Worm (Caenorhabditis elegans) whole organism, young adult: ENCODE results near the gene math-38.

Experiments used
- D2030.7 ChIP-seq: fragments of 200-800 bp; sonication (Bioruptor generic); IDR thresholded peaks from 2 replicates; pipeline ENCODE4 v1.3.6; 2022; ENCODE audit warnings: missing genetic modification reagents, missing genetic modification characterization, missing compliant biosample characterization
- F22D6.2 ChIP-seq: sonication (generic microtip); optimal IDR thresholded peaks from 2 replicates; lab custom pipeline; 2016; ENCODE audit warnings: mild to moderate bottlenecking, missing genetic modification characterization, missing compliant biosample characterization
- F33H1.4 ChIP-seq: fragments of 200-800 bp; sonication (Bioruptor generic); IDR thresholded peaks from 2 replicates; pipeline ENCODE4 v1.3.6; 2022; ENCODE audit warnings: missing genetic modification reagents, missing genetic modification characterization, missing compliant biosample characterization
- F49E8.2 ChIP-seq: sonication (generic microtip); optimal IDR thresholded peaks from 3 replicates; lab custom pipeline; 2017; ENCODE audit warnings: missing genetic modification characterization, mild to moderate bottlenecking, missing compliant biosample characterization, antibody characterized with exemption, moderate library complexity; ENCODE audit not compliant: insufficient read depth
- F57C9.4 ChIP-seq: sonication (generic microtip); optimal IDR thresholded peaks from 2 replicates; lab custom pipeline; 2017; ENCODE audit warnings: mild to moderate bottlenecking, missing genetic modification characterization, missing compliant biosample characterization
- Y53F4B.3 ChIP-seq: fragments of 200-800 bp; sonication (Bioruptor generic); IDR thresholded peaks from 2 replicates; pipeline ENCODE4 v1.3.6; 2022; ENCODE audit warnings: missing genetic modification reagents, missing genetic modification characterization, missing compliant biosample characterization
- atf-7 ChIP-seq: sonication (generic microtip); optimal IDR thresholded peaks from 2 replicates; lab custom pipeline; 2017; ENCODE audit warnings: mild to moderate bottlenecking, missing genetic modification characterization, missing compliant biosample characterization
- athp-1 ChIP-seq: sonication (generic microtip); optimal IDR thresholded peaks from 2 replicates; lab custom pipeline; 2017; ENCODE audit warnings: mild to moderate bottlenecking, missing genetic modification characterization, missing compliant biosample characterization
- attf-6 ChIP-seq: fragments of 200-800 bp; sonication (Bioruptor generic); IDR thresholded peaks from 2 replicates; pipeline ENCODE4 v1.3.6; 2022; ENCODE audit warnings: missing genetic modification reagents, missing genetic modification characterization, missing compliant biosample characterization
- ccch-3 ChIP-seq: fragments of 200-800 bp; sonication (Bioruptor generic); optimal IDR thresholded peaks from 2 replicates; lab custom pipeline; 2018; ENCODE audit warnings: mild to moderate bottlenecking, missing genetic modification characterization, missing compliant biosample characterization
- cebp-1 ChIP-seq, 2 experiments: fragments of 200-800 bp in 1 of 2; sonication (Bioruptor generic) in 1 of 2; sonication (generic microtip) in 1 of 2; IDR thresholded peaks in 1 of 2; optimal IDR thresholded peaks in 1 of 2; 2 replicates each; pipeline versions ENCODE4 v1.3.6 to Lab custom; 2017 to 2022; ENCODE audit warnings: missing compliant biosample characterization in 2 of 2, missing genetic modification characterization in 2 of 2, mild to moderate bottlenecking in 1 of 2, missing genetic modification reagents in 1 of 2, moderate library complexity in 1 of 2
- die-1 ChIP-seq: sonication (generic microtip); optimal IDR thresholded peaks from 2 replicates; lab custom pipeline; 2016; ENCODE audit warnings: missing genotype, mild to moderate bottlenecking, missing genetic modification characterization, missing compliant biosample characterization
- dox-1 ChIP-seq: fragments of 200-800 bp; sonication (Bioruptor generic); IDR thresholded peaks from 2 replicates; pipeline ENCODE4 v1.3.6; 2022; ENCODE audit warnings: missing genetic modification reagents, missing genetic modification characterization, missing compliant biosample characterization
- efl-1 ChIP-seq: fragments of 150-350 bp; optimal IDR thresholded peaks from 2 replicates; lab custom pipeline; 2014; ENCODE audit warnings: missing biosample characterization, missing genetic modification reagents, missing genetic modification characterization
- egrh-3 ChIP-seq: fragments of 200-800 bp; sonication (Bioruptor generic); IDR thresholded peaks from 2 replicates; pipeline ENCODE4 v1.3.6; 2022; ENCODE audit warnings: missing genetic modification reagents, missing genetic modification characterization, missing compliant biosample characterization
- gei-17 ChIP-seq: fragments of 200-800 bp; sonication (Bioruptor generic); optimal IDR thresholded peaks from 2 replicates; lab custom pipeline; 2018; ENCODE audit warnings: mild to moderate bottlenecking, missing genetic modification characterization, missing compliant biosample characterization
- him-1 ChIP-seq: sonication (generic microtip); optimal IDR thresholded peaks from 2 replicates; lab custom pipeline; 2016; ENCODE audit warnings: missing genotype, missing genetic modification reagents, missing genetic modification characterization, missing compliant biosample characterization
- hlh-12 ChIP-seq: sonication (generic microtip); optimal IDR thresholded peaks from 2 replicates; lab custom pipeline; 2016; ENCODE audit warnings: missing genetic modification characterization, missing compliant biosample characterization
- hrde-1 ChIP-seq: sonication (generic microtip); optimal IDR thresholded peaks from 2 replicates; lab custom pipeline; 2016; ENCODE audit warnings: missing genetic modification characterization, mild to moderate bottlenecking, missing compliant biosample characterization, moderate library complexity, missing genotype, missing genetic modification reagents, borderline replicate concordance
- hsf-1 ChIP-seq: fragments of 200-800 bp; sonication (Bioruptor generic); IDR thresholded peaks from 2 replicates; pipeline ENCODE4 v1.3.6; 2022; ENCODE audit warnings: missing genetic modification reagents, missing genetic modification characterization, missing compliant biosample characterization
- lag-1 ChIP-seq: fragments of 200-800 bp; sonication (Bioruptor generic); IDR thresholded peaks from 2 replicates; pipeline ENCODE4 v1.3.6; 2022; ENCODE audit warnings: missing genetic modification reagents, missing genetic modification characterization, missing compliant biosample characterization
- lin-54 ChIP-seq: fragments of 200-800 bp; sonication (Bioruptor generic); optimal IDR thresholded peaks from 2 replicates; lab custom pipeline; 2018; ENCODE audit warnings: mild to moderate bottlenecking, missing genetic modification characterization, missing compliant biosample characterization
- madf-3 ChIP-seq: fragments of 200-800 bp; sonication (Bioruptor generic); IDR thresholded peaks from 2 replicates; pipeline ENCODE4 v1.3.6; 2022; ENCODE audit warnings: missing genetic modification reagents, missing genetic modification characterization, missing compliant biosample characterization
- madf-6 ChIP-seq: fragments of 200-800 bp; sonication (Bioruptor generic); IDR thresholded peaks from 2 replicates; pipeline ENCODE4 v1.3.6; 2022; ENCODE audit warnings: missing genetic modification reagents, missing genetic modification characterization, missing compliant biosample characterization
- madf-8 ChIP-seq: fragments of 200-800 bp; sonication (Bioruptor generic); conservative IDR thresholded peaks from 2 replicates; pipeline ENCODE4 v1.3.6; 2022; ENCODE audit warnings: missing genetic modification reagents, missing genetic modification characterization, missing compliant biosample characterization
- mxl-1 ChIP-seq: sonication (generic microtip); optimal IDR thresholded peaks from 2 replicates; lab custom pipeline; 2016; ENCODE audit warnings: missing genetic modification characterization, missing compliant biosample characterization
- nfya-2 ChIP-seq: fragments of 200-800 bp; sonication (Bioruptor generic); IDR thresholded peaks from 2 replicates; pipeline ENCODE4 v1.3.6; 2022; ENCODE audit warnings: missing genetic modification reagents, missing genetic modification characterization, missing compliant biosample characterization
- nhr-179 ChIP-seq: sonication (generic microtip); optimal IDR thresholded peaks from 2 replicates; lab custom pipeline; 2016; ENCODE audit warnings: mild to moderate bottlenecking, missing genetic modification characterization, missing compliant biosample characterization
- nhr-80 ChIP-seq: sonication (generic microtip); optimal IDR thresholded peaks from 2 replicates; lab custom pipeline; 2016; ENCODE audit warnings: missing genetic modification characterization, missing compliant biosample characterization
- pbrm-1 ChIP-seq: fragments of 200-800 bp; sonication (Bioruptor generic); IDR thresholded peaks from 2 replicates; pipeline ENCODE4 v1.3.6; 2022; ENCODE audit warnings: missing genetic modification reagents, missing genetic modification characterization, missing compliant biosample characterization
- rec-8 ChIP-seq, 2 experiments: sonication (generic microtip); optimal IDR thresholded peaks; 2 replicates each; lab custom pipeline; 2016; ENCODE audit warnings: mild to moderate bottlenecking in 2 of 2, missing genetic modification characterization in 2 of 2, missing genetic modification reagents in 2 of 2, missing genotype in 2 of 2, missing biosample characterization in 1 of 2, missing compliant biosample characterization in 1 of 2, moderate library complexity in 1 of 2
- repo-1 ChIP-seq: sonication (generic microtip); optimal IDR thresholded peaks from 2 replicates; lab custom pipeline; 2017; ENCODE audit warnings: mild to moderate bottlenecking, missing genetic modification characterization, missing compliant biosample characterization
- sdz-38 ChIP-seq: sonication (generic microtip); optimal IDR thresholded peaks from 2 replicates; lab custom pipeline; 2016; ENCODE audit warnings: missing genotype, missing genetic modification characterization, missing compliant biosample characterization
- sea-2 ChIP-seq: fragments of 200-800 bp; sonication (Bioruptor generic); IDR thresholded peaks from 2 replicates; pipeline ENCODE4 v1.3.6; 2022; ENCODE audit warnings: missing genetic modification characterization, missing compliant biosample characterization
- snpc-1.3 ChIP-seq: sonication (generic microtip); optimal IDR thresholded peaks from 2 replicates; lab custom pipeline; 2017; ENCODE audit warnings: missing genetic modification characterization, mild to moderate bottlenecking, missing compliant biosample characterization, antibody characterized with exemption, moderate library complexity, missing genotype, missing genetic modification reagents; ENCODE audit not compliant: insufficient read depth
- somi-1 ChIP-seq: fragments of 200-800 bp; sonication (Bioruptor generic); optimal IDR thresholded peaks from 2 replicates; lab custom pipeline; 2018; ENCODE audit warnings: mild to moderate bottlenecking, missing genetic modification characterization, missing compliant biosample characterization
- tbx-9 ChIP-seq: sonication (generic microtip); optimal IDR thresholded peaks from 2 replicates; lab custom pipeline; 2016; ENCODE audit warnings: borderline replicate concordance, missing genetic modification characterization, inconsistent platforms, missing compliant biosample characterization
- tlf-1 ChIP-seq: fragments of 200-800 bp; sonication (Bioruptor generic); optimal IDR thresholded peaks from 2 replicates; lab custom pipeline; 2018; ENCODE audit warnings: mild to moderate bottlenecking, missing genetic modification characterization, missing compliant biosample characterization
- xnd-1 ChIP-seq: sonication (generic microtip); optimal IDR thresholded peaks from 2 replicates; lab custom pipeline; 2016; ENCODE audit warnings: missing genotype, missing genetic modification reagents, missing genetic modification characterization, missing compliant biosample characterization
- zfh-2 ChIP-seq: fragments of 200-800 bp; sonication (Bioruptor generic); conservative IDR thresholded peaks from 2 replicates; pipeline ENCODE4 v1.3.6; 2022; ENCODE audit warnings: missing genetic modification reagents, missing genetic modification characterization, missing compliant biosample characterization
- zim-3 ChIP-seq: sonication (generic microtip); optimal IDR thresholded peaks from 2 replicates; lab custom pipeline; 2017; ENCODE audit warnings: mild to moderate bottlenecking, missing genetic modification characterization, moderate library complexity, missing compliant biosample characterization
- ztf-26 ChIP-seq: sonication (generic microtip); optimal IDR thresholded peaks from 2 replicates; lab custom pipeline; 2017; ENCODE audit warnings: missing genetic modification characterization, missing compliant biosample characterization

Gene math-38

DNA sequence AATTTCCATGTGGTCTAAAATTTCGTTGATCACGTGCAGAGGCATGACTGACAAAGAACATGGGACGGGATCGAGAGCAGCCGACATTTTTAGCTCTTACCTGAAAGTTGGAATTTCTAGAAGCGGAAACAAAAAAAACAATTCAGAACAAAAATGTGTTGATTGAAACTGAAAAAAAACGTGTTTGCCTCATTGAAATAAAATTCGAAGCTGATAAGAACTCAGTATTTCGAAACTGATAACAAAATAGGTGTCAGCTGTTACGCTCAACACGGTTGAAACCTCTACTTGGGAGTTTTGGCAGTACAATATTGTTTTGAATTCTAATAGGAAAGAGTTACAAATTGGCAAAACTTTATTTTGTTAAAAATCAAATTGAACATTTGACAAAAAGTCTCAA, 29.1 kb upstream of the math-38 start:
- no peak for TF ChIP-seq somi-1
- no peak for TF ChIP-seq efl-1
- TF ChIP-seq die-1: no peak
- TF ChIP-seq hlh-12: no peak
- no peak for TF ChIP-seq attf-6 (GFP tag; lab: Robert Waterston, UW)
- no peak for TF ChIP-seq nhr-179 (tag; lab: Kevin White, UChicago)
- TF ChIP-seq nhr-80 (tag; lab: Kevin White, UChicago): peak; percentile 47
- no peak for TF ChIP-seq F22D6.2 (tag; lab: Kevin White, UChicago)
- TF ChIP-seq cebp-1 (GFP tag; IDR thresholded peaks at IDR 0.05; lab: Robert Waterston, UW): no peak
- peak; percentile 83 for TF ChIP-seq cebp-1 (tag; optimal IDR thresholded peaks at IDR 0.05; lab: Kevin White, UChicago)
- no peak for TF ChIP-seq gei-17 (GFP tag; lab: Kevin White, UChicago)
- no peak for TF ChIP-seq madf-3
- no peak for TF ChIP-seq snpc-1.3 (tag; lab: Kevin White, UChicago)
- TF ChIP-seq atf-7: no peak
- TF ChIP-seq madf-6: no peak
- no peak for TF ChIP-seq tlf-1
- no peak for TF ChIP-seq sea-2

DNA sequence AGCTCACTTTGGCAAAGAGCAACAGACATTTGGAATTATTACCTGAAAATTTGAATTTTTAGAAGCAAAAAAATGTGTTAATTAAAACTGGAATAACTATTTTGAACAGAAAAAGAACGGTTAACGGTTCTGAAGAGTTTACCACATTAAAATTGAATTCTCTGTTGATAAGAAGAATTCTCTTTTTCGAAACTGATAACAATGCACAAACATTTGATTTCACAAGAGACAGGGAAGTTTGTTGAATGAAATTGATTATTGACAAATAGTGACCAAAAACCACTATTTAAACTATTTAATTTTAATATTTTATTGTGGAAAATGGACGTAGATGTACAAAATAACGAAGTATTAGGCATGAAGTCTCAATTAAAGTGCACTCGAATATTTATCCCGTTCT, 27.8 kb upstream of the math-38 start:
- peak; percentile 40 for TF ChIP-seq nhr-80 (tag; lab: Kevin White, UChicago)
- no peak for TF ChIP-seq D2030.7 (GFP tag; lab: Robert Waterston, UW)
- TF ChIP-seq, all 124 proteins: peak for 1

DNA sequence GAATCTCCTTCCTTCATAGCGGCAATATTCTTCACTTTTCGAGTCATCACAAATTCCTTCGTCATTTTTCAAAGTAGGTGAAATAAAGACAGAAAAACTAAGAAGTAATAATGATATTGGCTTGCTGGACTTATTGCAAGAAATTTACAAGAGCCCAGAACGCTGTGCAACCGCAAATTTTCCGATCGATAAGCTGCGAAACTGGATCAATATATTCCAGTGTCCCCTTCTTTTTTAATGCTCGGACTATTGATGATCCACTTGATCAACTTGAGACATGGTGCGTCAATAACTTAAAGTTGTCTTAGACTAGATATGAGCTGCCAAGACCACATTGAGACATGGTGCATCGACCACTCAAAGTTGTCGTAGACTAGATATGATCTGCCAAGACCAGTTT, 26.3 kb upstream of the math-38 start, which contains the start of gene bath-33:
TSS of gene bath-33 (minus strand) at position 101 of the 400 bp plus-strand sequence.
- TF ChIP-seq xnd-1 (tag; lab: Kevin White, UChicago) (no peak), sdz-38 (tag; lab: Kevin White, UChicago) (no peak), F33H1.4 (no peak)
- TF ChIP-seq, all 124 proteins: peak for 0

DNA sequence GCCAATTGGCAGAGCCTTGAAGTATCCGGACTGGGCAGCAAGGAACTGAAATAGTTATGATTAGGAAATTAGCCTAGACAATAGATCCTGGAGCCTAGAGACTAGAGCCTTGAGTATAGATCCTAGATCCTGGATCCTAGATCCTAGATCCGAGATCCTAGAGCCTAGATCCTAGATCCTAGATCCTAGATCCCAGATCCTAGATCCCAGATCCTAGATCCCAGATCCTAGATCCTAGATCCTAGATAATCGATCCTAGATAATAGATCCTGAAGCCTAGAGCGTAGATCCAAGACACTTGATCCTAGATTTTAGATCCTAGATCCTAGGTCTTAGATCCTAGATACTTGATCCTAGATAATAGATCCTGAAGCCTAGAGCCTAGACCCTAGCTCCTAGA, 25.2 kb upstream of the math-38 start:
- TF ChIP-seq ztf-26 (tag; lab: Kevin White, UChicago) (no peak), attf-6 (GFP tag; lab: Robert Waterston, UW) (no peak), athp-1 (tag; lab: Kevin White, UChicago) (no peak), F57C9.4 (tag; lab: Kevin White, UChicago) (no peak), zfh-2 (no peak), ccch-3 (GFP tag; lab: Kevin White, UChicago) (no peak), atf-7 (no peak), mxl-1 (no peak), dox-1 (GFP tag; lab: Robert Waterston, UW) (no peak), madf-8 (GFP tag; lab: Robert Waterston, UW) (no peak), nfya-2 (no peak), madf-3 (no peak)

DNA sequence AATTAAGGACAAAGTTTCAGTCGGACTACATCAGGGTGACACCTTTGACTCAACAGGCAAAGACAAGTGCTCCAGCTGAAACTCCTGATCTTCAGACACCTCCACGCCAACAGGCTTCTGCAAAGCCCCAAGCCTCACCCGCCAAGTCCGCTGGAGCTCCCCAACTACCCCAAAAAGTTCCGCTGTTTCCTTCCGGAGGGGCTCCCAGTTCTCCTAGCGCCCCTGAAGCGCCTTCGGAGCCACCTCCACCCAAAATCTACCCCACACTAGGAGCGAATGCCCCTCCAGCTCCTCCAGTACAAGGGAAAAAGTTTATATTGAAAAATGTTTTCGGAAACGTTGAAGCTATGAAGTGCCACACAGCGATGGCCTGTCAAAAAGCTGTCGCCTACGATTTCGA, 23.3 kb upstream of the math-38 start:
- TF ChIP-seq pbrm-1 (GFP tag; lab: Robert Waterston, UW): no peak
- no peak for TF ChIP-seq lag-1 (GFP tag; lab: Robert Waterston, UW)
- no peak for TF ChIP-seq rec-8 (tag; optimal IDR thresholded peaks at IDR 0.05; lab: Kevin White, UChicago)
- no peak for TF ChIP-seq Y53F4B.3 (GFP tag; lab: Robert Waterston, UW)
- peak; percentile 69 for TF ChIP-seq zfh-2
- no peak for TF ChIP-seq him-1 (tag; lab: Kevin White, UChicago)
- no peak for TF ChIP-seq tbx-9 (tag; lab: Kevin White, UChicago)
- TF ChIP-seq hrde-1: no peak
- no peak for TF ChIP-seq F49E8.2
- no peak for TF ChIP-seq zim-3 (tag; lab: Kevin White, UChicago)
- TF ChIP-seq lin-54 (GFP tag; lab: Kevin White, UChicago): no peak
- TF ChIP-seq egrh-3 (GFP tag; lab: Robert Waterston, UW): peak; percentile 50; the same call in 1 of the 2 replicates
- no peak for TF ChIP-seq repo-1 (tag; lab: Kevin White, UChicago)
- TF ChIP-seq hsf-1 (GFP tag; lab: Robert Waterston, UW): no peak
